Fruit fly (Drosophila melanogaster) whole organism, prepupa: ENCODE results near the gene Polr1D.
A peak's percentile ranks its signal among the peaks of the same experiment; 100 is the strongest.

Source experiments
- Blimp-1 ChIP-seq: fragments of 200-800 bp; sonication (Bioruptor generic); optimal IDR thresholded peaks from 3 replicates; lab custom pipeline; 2017; ENCODE audit warnings: missing biosample characterization, missing genetic modification characterization, mild to moderate bottlenecking, moderate library complexity, missing genetic modification reagents
- CG10631 ChIP-seq: fragments of 200-800 bp; sonication (Bioruptor generic); optimal IDR thresholded peaks from 2 replicates; lab custom pipeline; 2016; ENCODE audit warnings: missing biosample characterization, missing genetic modification characterization
- CG11902 ChIP-seq: fragments of 200-800 bp; sonication (Bioruptor generic); optimal IDR thresholded peaks from 3 replicates; lab custom pipeline; 2016; ENCODE audit warnings: missing biosample characterization, missing genetic modification characterization
- CG15336 ChIP-seq: fragments of 200-800 bp; sonication (Bioruptor generic); IDR thresholded peaks from 2 replicates; pipeline ENCODE4 v1.3.6; 2022; ENCODE audit warnings: missing biosample characterization, missing genetic modification characterization
- CG1621 ChIP-seq: fragments of 200-800 bp; sonication (Bioruptor generic); optimal IDR thresholded peaks from 3 replicates; lab custom pipeline; 2018; ENCODE audit warnings: missing biosample characterization, mild to moderate bottlenecking, missing genetic modification characterization
- CG16779 ChIP-seq: fragments of 200-800 bp; sonication (Bioruptor generic); optimal IDR thresholded peaks from 3 replicates; lab custom pipeline; 2017; ENCODE audit warnings: missing biosample characterization, mild to moderate bottlenecking, missing genetic modification characterization
- CG3032 ChIP-seq: fragments of 200-800 bp; optimal IDR thresholded peaks from 2 replicates; lab custom pipeline; 2019; ENCODE audit warnings: missing biosample characterization, mild to moderate bottlenecking, missing genetic modification characterization, moderate library complexity
- CG31627 ChIP-seq: fragments of 200-800 bp; sonication (Bioruptor generic); optimal IDR thresholded peaks from 3 replicates; lab custom pipeline; 2016; ENCODE audit warnings: missing biosample characterization, missing genetic modification characterization
- CG32006 ChIP-seq: fragments of 200-800 bp; sonication (Bioruptor generic); optimal IDR thresholded peaks from 3 replicates; lab custom pipeline; 2017; ENCODE audit warnings: missing biosample characterization, mild to moderate bottlenecking, missing genetic modification characterization
- CG34406 ChIP-seq: fragments of 200-800 bp; sonication (Bioruptor generic); optimal IDR thresholded peaks from 3 replicates; lab custom pipeline; 2016; ENCODE audit warnings: missing biosample characterization, missing genetic modification characterization
- CG6163 ChIP-seq: fragments of 200-800 bp; sonication (Bioruptor generic); IDR thresholded peaks from 3 replicates; pipeline ENCODE4 v1.3.6; 2022; ENCODE audit warnings: missing biosample characterization, missing genetic modification characterization
- CG6276 ChIP-seq: fragments of 200-800 bp; sonication (Bioruptor generic); optimal IDR thresholded peaks from 2 replicates; lab custom pipeline; 2017; ENCODE audit warnings: missing biosample characterization, mild to moderate bottlenecking, missing genetic modification characterization
- CG6792 ChIP-seq: fragments of 200-800 bp; sonication (Bioruptor generic); optimal IDR thresholded peaks from 3 replicates; lab custom pipeline; 2016; ENCODE audit warnings: missing biosample characterization, missing genetic modification characterization
- CG6808 ChIP-seq: fragments of 200-800 bp; sonication (Bioruptor generic); optimal IDR thresholded peaks from 3 replicates; lab custom pipeline; 2017; ENCODE audit warnings: missing biosample characterization, missing genetic modification characterization, mild to moderate bottlenecking, moderate library complexity, missing genetic modification reagents
- CG6854 ChIP-seq: fragments of 200-800 bp; sonication (Bioruptor generic); optimal IDR thresholded peaks from 2 replicates; lab custom pipeline; 2017; ENCODE audit warnings: missing biosample characterization, mild to moderate bottlenecking, missing genetic modification characterization
- CG7368 ChIP-seq: fragments of 200-800 bp; sonication (Bioruptor generic); optimal IDR thresholded peaks from 3 replicates; lab custom pipeline; 2016; ENCODE audit warnings: missing biosample characterization, missing genetic modification characterization
- CG8119 ChIP-seq: fragments of 200-800 bp; sonication (Bioruptor generic); IDR thresholded peaks from 3 replicates; pipeline ENCODE4 v1.3.6; 2022; ENCODE audit warnings: missing biosample characterization, missing genetic modification characterization
- CG8319 ChIP-seq: fragments of 200-800 bp; sonication (Bioruptor generic); optimal IDR thresholded peaks from 3 replicates; lab custom pipeline; 2016; ENCODE audit warnings: missing biosample characterization, missing genetic modification characterization
- CG8632 ChIP-seq: fragments of 200-800 bp; sonication (Bioruptor generic); optimal IDR thresholded peaks from 3 replicates; lab custom pipeline; 2016; ENCODE audit warnings: missing biosample characterization, missing genetic modification characterization
- CG9139 ChIP-seq: fragments of 200-800 bp; sonication (Bioruptor generic); optimal IDR thresholded peaks from 3 replicates; lab custom pipeline; 2017; ENCODE audit warnings: missing biosample characterization, mild to moderate bottlenecking, missing genetic modification characterization
- Eip75B ChIP-seq: fragments of 200-800 bp; sonication (Bioruptor generic); optimal IDR thresholded peaks from 3 replicates; lab custom pipeline; 2016; ENCODE audit warnings: missing biosample characterization, missing genetic modification characterization
- Eip78C ChIP-seq: fragments of 200-800 bp; sonication (Bioruptor generic); peaks from one replicate; lab custom pipeline; 2016; ENCODE audit warnings: missing biosample characterization, missing genetic modification characterization
- Ets21C ChIP-seq: fragments of 200-800 bp; sonication (Bioruptor generic); optimal IDR thresholded peaks from 3 replicates; lab custom pipeline; 2016; ENCODE audit warnings: missing biosample characterization, missing genetic modification characterization
- Ets96B ChIP-seq: fragments of 200-800 bp; optimal IDR thresholded peaks from 2 replicates; lab custom pipeline; 2019; ENCODE audit warnings: missing biosample characterization, mild to moderate bottlenecking, missing genetic modification characterization, moderate library complexity
- Gug ChIP-seq: fragments of 200-800 bp; sonication (Bioruptor generic); IDR thresholded peaks from 2 replicates; pipeline ENCODE4 v1.3.6; 2022; ENCODE audit warnings: missing biosample characterization, missing genetic modification characterization
- Hr4 ChIP-seq: fragments of 200-800 bp; sonication (Bioruptor generic); optimal IDR thresholded peaks from 3 replicates; lab custom pipeline; 2016; ENCODE audit warnings: missing biosample characterization, missing genetic modification characterization
- Lpt ChIP-seq: fragments of 200-800 bp; sonication (Bioruptor generic); optimal IDR thresholded peaks from 3 replicates; lab custom pipeline; 2016; ENCODE audit warnings: missing biosample characterization, missing genetic modification characterization
- Met ChIP-seq: fragments of 200-800 bp; sonication (Bioruptor generic); optimal IDR thresholded peaks from 3 replicates; lab custom pipeline; 2016; ENCODE audit warnings: missing biosample characterization, missing genetic modification characterization
- Sox102F ChIP-seq: fragments of 200-800 bp; sonication (Bioruptor generic); optimal IDR thresholded peaks from 2 replicates; lab custom pipeline; 2016; ENCODE audit warnings: missing biosample characterization, mild to moderate bottlenecking, missing genetic modification characterization
- Sox14 ChIP-seq: fragments of 200-800 bp; sonication (Bioruptor generic); optimal IDR thresholded peaks from 3 replicates; lab custom pipeline; 2016; ENCODE audit warnings: missing biosample characterization, missing genetic modification characterization
- Sox15 ChIP-seq: fragments of 200-800 bp; sonication (Bioruptor generic); optimal IDR thresholded peaks from 3 replicates; lab custom pipeline; 2016; ENCODE audit warnings: missing biosample characterization, missing genetic modification characterization
- acj6 ChIP-seq: fragments of 200-800 bp; sonication (Bioruptor generic); optimal IDR thresholded peaks from 3 replicates; lab custom pipeline; 2016; ENCODE audit warnings: missing biosample characterization, missing genetic modification characterization
- dsx ChIP-seq: fragments of 200-800 bp; optimal IDR thresholded peaks from 3 replicates; lab custom pipeline; 2019; ENCODE audit warnings: missing biosample characterization, mild to moderate bottlenecking, missing genetic modification characterization, moderate library complexity; ENCODE audit not compliant: poor library complexity, severe bottlenecking
- fd59A ChIP-seq: fragments of 200-800 bp; sonication (Bioruptor generic); optimal IDR thresholded peaks from 2 replicates; lab custom pipeline; 2017; ENCODE audit warnings: missing biosample characterization, mild to moderate bottlenecking, missing genetic modification characterization, missing genetic modification reagents
- fkh ChIP-seq: fragments of 200-800 bp; sonication (Bioruptor generic); optimal IDR thresholded peaks from 3 replicates; lab custom pipeline; 2017; ENCODE audit warnings: missing biosample characterization, mild to moderate bottlenecking, missing genetic modification characterization, moderate library complexity
- lz ChIP-seq: fragments of 200-800 bp; sonication (Bioruptor generic); optimal IDR thresholded peaks from 3 replicates; lab custom pipeline; 2016; ENCODE audit warnings: missing biosample characterization, missing genetic modification characterization
- net ChIP-seq: fragments of 200-800 bp; sonication (Bioruptor generic); optimal IDR thresholded peaks from 3 replicates; lab custom pipeline; 2016; ENCODE audit warnings: missing biosample characterization, missing genetic modification characterization
- pdm3 ChIP-seq: fragments of 200-800 bp; sonication (Bioruptor generic); optimal IDR thresholded peaks from 3 replicates; lab custom pipeline; 2016; ENCODE audit warnings: missing biosample characterization, missing genetic modification characterization
- spab ChIP-seq: fragments of 200-800 bp; sonication (Bioruptor generic); optimal IDR thresholded peaks from 2 replicates; lab custom pipeline; 2017; ENCODE audit warnings: missing biosample characterization, mild to moderate bottlenecking, missing genetic modification characterization, missing genetic modification reagents
- ss ChIP-seq, 2 experiments: fragments of 200-800 bp; sonication (Bioruptor generic); optimal IDR thresholded peaks; 2 replicates in 1 of 2; 3 replicates in 1 of 2; lab custom pipeline; 2017 to 2018; ENCODE audit warnings: mild to moderate bottlenecking in 2 of 2, missing biosample characterization in 2 of 2, missing genetic modification characterization in 2 of 2, moderate library complexity in 1 of 2
- svp ChIP-seq: fragments of 200-800 bp; sonication (Bioruptor generic); peaks from one replicate; lab custom pipeline; 2016; ENCODE audit warnings: missing biosample characterization, missing genetic modification characterization
- topi ChIP-seq: fragments of 200-800 bp; sonication (Bioruptor generic); optimal IDR thresholded peaks from 3 replicates; lab custom pipeline; 2016; ENCODE audit warnings: missing biosample characterization, missing genetic modification characterization
- vri ChIP-seq: fragments of 200-800 bp; sonication (Bioruptor generic); optimal IDR thresholded peaks from 3 replicates; lab custom pipeline; 2016; ENCODE audit warnings: missing biosample characterization, mild to moderate bottlenecking, missing genetic modification characterization

The Polr1D gene

dm6 chr2L:19154893-19155389 lies 19.9 kb upstream of the Polr1D start (continued):
- TF ChIP-seq CG6163 (GFP tag; lab: Robert Waterston, UW) (0 out of 3 replicates have a peak, but pooled peaks have one; percentile 34), CG32006 (GFP tag; lab: Kevin White, UChicago) (no peak), CG3032 (tag; lab: Kevin White, UChicago) (no peak), ss (GFP tag; optimal IDR thresholded peaks at IDR 0.05; lab: Kevin White, UChicago) (peak; percentile 80 to 81), CG7368 (GFP tag; lab: Kevin White, UChicago) (no peak), pdm3 (GFP tag; lab: Kevin White, UChicago) (no peak), CG6792 (no peak), CG8632 (no peak), Eip75B (GFP tag; lab: Kevin White, UChicago) (no peak), spab (peak; percentile 13), CG31627 (no peak), Hr4 (no peak), CG10631 (GFP tag; lab: Kevin White, UChicago) (no peak), Ets21C (GFP tag; lab: Kevin White, UChicago) (no peak), Lpt (GFP tag; lab: Kevin White, UChicago) (no peak), Eip78C (GFP tag; lab: Kevin White, UChicago) (peak; percentile 80), CG15336 (GFP tag; lab: Robert Waterston, UW) (no peak), vri (GFP tag; lab: Kevin White, UChicago) (no peak), dsx (GFP tag; lab: Kevin White, UChicago) (peak; percentile 71), CG16779 (no peak), CG6854 (GFP tag; lab: Kevin White, UChicago) (no peak), net (GFP tag; lab: Kevin White, UChicago) (peak; percentile 55), Blimp-1 (GFP tag; lab: Kevin White, UChicago) (no peak), Ets96B (tag; lab: Kevin White, UChicago) (no peak), Sox14 (GFP tag; lab: Kevin White, UChicago) (no peak), CG8319 (GFP tag; lab: Kevin White, UChicago) (no peak), Sox15 (no peak), CG8119 (no peak), CG11902 (no peak)
- TF ChIP-seq, all 60 proteins: peak for 11

dm6 chr2L:19146645-19147044 lies 11.6 kb upstream of the Polr1D start:
- TF ChIP-seq CG8119 (no peak), net (GFP tag; lab: Kevin White, UChicago) (no peak), acj6 (no peak), CG6163 (GFP tag; lab: Robert Waterston, UW) (no peak)

- TF ChIP-seq ss (GFP tag; optimal IDR thresholded peaks at IDR 0.05; lab: Kevin White, UChicago) (peak in 1 of 2 experiments; percentile 24), CG9139 (GFP tag; lab: Kevin White, UChicago) (peak; percentile 31), topi (GFP tag; lab: Kevin White, UChicago) (no peak), CG7368 (GFP tag; lab: Kevin White, UChicago) (no peak), Met (GFP tag; lab: Kevin White, UChicago) (peak; percentile 7), svp (GFP tag; lab: Kevin White, UChicago) (peak; percentile 58), Eip78C (GFP tag; lab: Kevin White, UChicago) (peak; percentile 63), CG6163 (GFP tag; lab: Robert Waterston, UW) (no peak)
- TF ChIP-seq, all 60 proteins: peak for 5
These were observed 11.0 kb upstream of the Polr1D start for dm6 chr2L:19146047-19146446.

- TF ChIP-seq lz (GFP tag; lab: Kevin White, UChicago) = no peak
- TF ChIP-seq CG34406 = no peak
- TF ChIP-seq ss (GFP tag; optimal IDR thresholded peaks at IDR 0.05; lab: Kevin White, UChicago) = peak; percentile 66 to 82
- TF ChIP-seq CG8319 (GFP tag; lab: Kevin White, UChicago) = no peak
- TF ChIP-seq CG6808 (GFP tag; lab: Kevin White, UChicago) = peak; percentile 69
- TF ChIP-seq fd59A (GFP tag; lab: Kevin White, UChicago) = no peak
- no peak for TF ChIP-seq Eip75B (GFP tag; lab: Kevin White, UChicago)
- TF ChIP-seq svp (GFP tag; lab: Kevin White, UChicago) = no peak
- TF ChIP-seq CG3032 (tag; lab: Kevin White, UChicago) = peak; percentile 36
- no peak for TF ChIP-seq CG6276
- no peak for TF ChIP-seq Hr4
- no peak for TF ChIP-seq CG1621 (tag; lab: Kevin White, UChicago)
- no peak for TF ChIP-seq topi (GFP tag; lab: Kevin White, UChicago)
- TF ChIP-seq CG6854 (GFP tag; lab: Kevin White, UChicago) = no peak
- peak; percentile 52 for TF ChIP-seq spab
- TF ChIP-seq dsx (GFP tag; lab: Kevin White, UChicago) = peak; percentile 30
- no peak for TF ChIP-seq CG16779
- TF ChIP-seq fkh (GFP tag; lab: Kevin White, UChicago) = no peak
- no peak for TF ChIP-seq Sox102F (GFP tag; lab: Kevin White, UChicago)
- peak; percentile 29 for TF ChIP-seq Lpt (GFP tag; lab: Kevin White, UChicago)
- no peak for TF ChIP-seq CG31627
- no peak for TF ChIP-seq Gug (GFP tag; lab: Robert Waterston, UW)
- peak; percentile 67 for TF ChIP-seq CG9139 (GFP tag; lab: Kevin White, UChicago)
- TF ChIP-seq Ets21C (GFP tag; lab: Kevin White, UChicago) = no peak
- no peak for TF ChIP-seq acj6
- no peak for TF ChIP-seq Blimp-1 (GFP tag; lab: Kevin White, UChicago)
These were observed 9.1 kb upstream of the Polr1D start for dm6 chr2L:19144115-19144514.
